Worm (Caenorhabditis elegans) whole organism, L4 larva: ENCODE results near the gene abhd-5.2.

Experiments used
- F26F4.8 ChIP-seq: fragments of 200-800 bp; sonication (Bioruptor generic); conservative IDR thresholded peaks from 2 replicates; pipeline ENCODE4 v1.3.6; 2022; ENCODE audit warnings: missing genetic modification characterization, missing compliant biosample characterization
- T20F7.1 ChIP-seq: fragments of 200-800 bp; sonication (Bioruptor generic); optimal IDR thresholded peaks from 2 replicates; lab custom pipeline; 2018; ENCODE audit warnings: mild to moderate bottlenecking, missing genetic modification characterization, missing compliant biosample characterization
- Y5F2A.4 ChIP-seq: fragments of 200-800 bp; sonication (Bioruptor generic); optimal IDR thresholded peaks from 2 replicates; lab custom pipeline; 2018; ENCODE audit warnings: mild to moderate bottlenecking, missing genetic modification characterization, missing compliant biosample characterization
- ZK546.5 ChIP-seq, 2 experiments: sonication (generic microtip); optimal IDR thresholded peaks; 2 replicates each; lab custom pipeline; 2017; ENCODE audit warnings: missing biosample characterization in 2 of 2, missing genetic modification characterization in 2 of 2
- aha-1 ChIP-seq: fragments of 150-350 bp; peaks from one replicate; lab custom pipeline; 2014; ENCODE audit warnings: missing biosample characterization, missing genetic modification characterization
- arid-1 ChIP-seq: fragments of 200-800 bp; sonication (Bioruptor generic); conservative IDR thresholded peaks from 2 replicates; pipeline ENCODE4 v1.3.6; 2022; ENCODE audit warnings: missing genetic modification reagents, missing genetic modification characterization, missing compliant biosample characterization
- attf-4 ChIP-seq: sonication (generic microtip); optimal IDR thresholded peaks from 3 replicates; lab custom pipeline; 2017; ENCODE audit warnings: missing biosample characterization, missing genetic modification characterization
- ceh-20 ChIP-seq: fragments of 200-800 bp; sonication (Bioruptor generic); IDR thresholded peaks from 2 replicates; pipeline ENCODE4 v1.3.6; 2022; ENCODE audit warnings: missing genetic modification reagents, missing genetic modification characterization, missing compliant biosample characterization
- cey-2 ChIP-seq: sonication (generic microtip); optimal IDR thresholded peaks from 3 replicates; lab custom pipeline; 2017; ENCODE audit warnings: missing genetic modification characterization, mild to moderate bottlenecking, missing compliant biosample characterization, antibody characterized with exemption, borderline replicate concordance; ENCODE audit not compliant: insufficient read depth
- ctbp-1 ChIP-seq: fragments of 200-800 bp; sonication (Bioruptor generic); IDR thresholded peaks from 2 replicates; pipeline ENCODE4 v1.3.6; 2022; ENCODE audit warnings: missing genetic modification reagents, missing genetic modification characterization, missing compliant biosample characterization
- daf-12 ChIP-seq: fragments of 150-350 bp; optimal IDR thresholded peaks from 2 replicates; lab custom pipeline; 2014; ENCODE audit warnings: missing biosample characterization, missing genetic modification reagents, missing genetic modification characterization
- daf-16 ChIP-seq, 3 experiments: sonication (generic microtip); optimal IDR thresholded peaks; 2 replicates each; lab custom pipeline; 2016 to 2017; ENCODE audit warnings: missing genetic modification characterization in 3 of 3, missing genetic modification reagents in 3 of 3, mild to moderate bottlenecking in 2 of 3, missing compliant biosample characterization in 2 of 3, missing biosample characterization in 1 of 3, moderate library complexity in 1 of 3
- daf-8 ChIP-seq: fragments of 200-800 bp; sonication (Bioruptor generic); IDR thresholded peaks from 2 replicates; pipeline ENCODE4 v1.3.6; 2022; ENCODE audit warnings: missing genetic modification characterization, missing compliant biosample characterization
- dmd-8 ChIP-seq: fragments of 200-800 bp; sonication (Bioruptor generic); IDR thresholded peaks from 2 replicates; pipeline ENCODE4 v1.3.6; 2022; ENCODE audit warnings: missing genetic modification characterization, missing compliant biosample characterization
- dmd-9 ChIP-seq: fragments of 200-800 bp; sonication (Bioruptor generic); IDR thresholded peaks from 2 replicates; pipeline ENCODE4 v1.3.6; 2022; ENCODE audit warnings: missing genetic modification reagents, missing genetic modification characterization, missing compliant biosample characterization
- dpl-1 ChIP-seq: fragments of 150-350 bp; optimal IDR thresholded peaks from 2 replicates; lab custom pipeline; 2014; ENCODE audit warnings: missing biosample characterization, missing genetic modification reagents, missing genetic modification characterization
- dve-1 ChIP-seq: sonication (generic microtip); optimal IDR thresholded peaks from 2 replicates; lab custom pipeline; 2017; ENCODE audit warnings: antibody characterized with exemption, mild to moderate bottlenecking, missing genetic modification characterization, missing compliant biosample characterization; ENCODE audit not compliant: insufficient read depth
- fos-1 ChIP-seq: fragments of 150-350 bp; optimal IDR thresholded peaks from 2 replicates; lab custom pipeline; 2014; ENCODE audit warnings: missing biosample characterization, missing genetic modification characterization
- hlh-30 ChIP-seq: sonication (generic microtip); optimal IDR thresholded peaks from 2 replicates; lab custom pipeline; 2017; ENCODE audit warnings: antibody characterized with exemption, mild to moderate bottlenecking, missing genetic modification characterization, missing compliant biosample characterization; ENCODE audit not compliant: insufficient read depth
- lir-3 ChIP-seq: sonication (generic microtip); optimal IDR thresholded peaks from 2 replicates; lab custom pipeline; 2016; ENCODE audit warnings: mild to moderate bottlenecking, missing genetic modification characterization, missing compliant biosample characterization
- madf-5 ChIP-seq, 2 experiments: fragments of 200-800 bp; sonication (Bioruptor generic); IDR thresholded peaks; 2 replicates each; pipeline ENCODE4 v1.3.6; 2022; ENCODE audit warnings: missing compliant biosample characterization in 2 of 2, missing genetic modification characterization in 2 of 2
- mxl-3 ChIP-seq: fragments of 200-800 bp; sonication (Bioruptor generic); optimal IDR thresholded peaks from 2 replicates; lab custom pipeline; 2018; ENCODE audit warnings: mild to moderate bottlenecking, missing genetic modification characterization, missing compliant biosample characterization
- nhr-102 ChIP-seq: sonication (generic microtip); optimal IDR thresholded peaks from 2 replicates; lab custom pipeline; 2016; ENCODE audit warnings: mild to moderate bottlenecking, missing genetic modification characterization, moderate library complexity, missing compliant biosample characterization
- nhr-28 ChIP-seq: fragments of 150-350 bp; optimal IDR thresholded peaks from 2 replicates; lab custom pipeline; 2014; ENCODE audit warnings: missing biosample characterization, missing genetic modification characterization
- nhr-41 ChIP-seq: fragments of 200-800 bp; sonication (Bioruptor generic); IDR thresholded peaks from 2 replicates; pipeline ENCODE4 v1.3.6; 2022; ENCODE audit warnings: missing genetic modification reagents, missing genetic modification characterization, missing compliant biosample characterization
- nhr-48 ChIP-seq: sonication (generic microtip); optimal IDR thresholded peaks from 2 replicates; lab custom pipeline; 2016; ENCODE audit warnings: mild to moderate bottlenecking, missing genetic modification characterization, missing compliant biosample characterization
- nhr-6 ChIP-seq: fragments of 150-350 bp; optimal IDR thresholded peaks from 2 replicates; lab custom pipeline; 2014; ENCODE audit warnings: missing biosample characterization, missing genetic modification characterization
- nhr-76 ChIP-seq: fragments of 150-350 bp; optimal IDR thresholded peaks from 2 replicates; lab custom pipeline; 2014; ENCODE audit warnings: missing biosample characterization, missing genetic modification characterization
- php-3 ChIP-seq: fragments of 200-800 bp; sonication (Bioruptor generic); IDR thresholded peaks from 2 replicates; pipeline ENCODE4 v1.3.6; 2022; ENCODE audit warnings: missing genetic modification reagents, missing genetic modification characterization, missing compliant biosample characterization
- spr-3 ChIP-seq: fragments of 200-800 bp; sonication (Bioruptor generic); optimal IDR thresholded peaks from 2 replicates; lab custom pipeline; 2018; ENCODE audit warnings: mild to moderate bottlenecking, missing genetic modification characterization, missing compliant biosample characterization
- tag-97 ChIP-seq: fragments of 200-800 bp; sonication (Bioruptor generic); IDR thresholded peaks from 2 replicates; pipeline ENCODE4 v1.3.6; 2022; ENCODE audit warnings: missing genetic modification characterization, missing compliant biosample characterization
- tra-1 ChIP-seq: fragments of 200-800 bp; sonication (Bioruptor generic); IDR thresholded peaks from 2 replicates; pipeline ENCODE4 v1.3.6; 2022; ENCODE audit warnings: missing genetic modification reagents, missing genetic modification characterization, missing compliant biosample characterization
- unc-130 ChIP-seq: sonication (generic microtip); optimal IDR thresholded peaks from 2 replicates; lab custom pipeline; 2016; ENCODE audit warnings: missing genetic modification reagents, missing genetic modification characterization, missing compliant biosample characterization
- unc-39 ChIP-seq: sonication (generic microtip); optimal IDR thresholded peaks from 2 replicates; lab custom pipeline; 2017; ENCODE audit warnings: missing biosample characterization, missing genetic modification characterization
- zfp-3 ChIP-seq: fragments of 200-800 bp; sonication (Bioruptor generic); conservative IDR thresholded peaks from 2 replicates; pipeline ENCODE4 v1.3.6; 2022; ENCODE audit warnings: missing genetic modification reagents, missing genetic modification characterization, missing compliant biosample characterization
- zip-11 ChIP-seq: fragments of 200-800 bp; sonication (Bioruptor generic); IDR thresholded peaks from 2 replicates; pipeline ENCODE4 v1.3.6; 2022; ENCODE audit warnings: missing genetic modification characterization, missing compliant biosample characterization
- ztf-11 ChIP-seq: fragments of 150-350 bp; optimal IDR thresholded peaks from 2 replicates; lab custom pipeline; 2014; ENCODE audit warnings: missing biosample characterization, missing genetic modification characterization

Gene abhd-5.2

DNA sequence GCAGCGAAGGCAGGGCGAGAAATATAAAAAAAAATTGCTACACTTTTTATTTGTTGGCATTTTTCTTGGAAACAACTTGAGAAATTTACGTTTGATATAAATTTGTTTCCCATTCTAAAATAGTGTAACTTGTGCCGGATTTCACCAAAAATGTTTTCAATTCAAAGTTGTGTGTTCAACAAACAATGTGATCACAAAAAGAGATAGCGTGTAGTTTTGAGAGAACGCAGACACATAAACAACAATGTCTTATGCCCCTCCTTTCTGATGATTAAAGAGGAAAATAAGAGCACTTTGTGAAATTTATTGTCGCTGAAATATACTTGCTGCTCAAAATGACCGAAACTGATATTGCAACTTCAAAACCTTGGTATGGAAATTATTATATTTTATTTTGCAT lies 2.9 kb downstream of the abhd-5.2 start, which contains the start of gene abhd-5.1:
Gene abhd-5.1 (plus strand): TSS at position 230 of the 400 bp plus-strand sequence.
- TF ChIP-seq fos-1 (tag; lab: Kevin White, UChicago) (no peak), php-3 (GFP tag; lab: Robert Waterston, UW) (peak; percentile 54; the same call in 1 of the 2 replicates), mxl-3 (GFP tag; lab: Kevin White, UChicago) (no peak), ztf-11 (tag; lab: Kevin White, UChicago) (no peak), cey-2 (tag; lab: Kevin White, UChicago) (no peak), tag-97 (no peak), unc-39 (tag; lab: Kevin White, UChicago) (no peak), daf-16 (GFP tag; optimal IDR thresholded peaks at IDR 0.05; lab: Kevin White, UChicago) (peak in 1 of 2 experiments; percentile 85), daf-16 (tag; optimal IDR thresholded peaks at IDR 0.05; lab: Kevin White, UChicago) (peak; percentile 88), dve-1 (peak; percentile 63), ctbp-1 (no peak), hlh-30 (tag; lab: Kevin White, UChicago) (peak; percentile 77), nhr-28 (tag; lab: Kevin White, UChicago) (peak; percentile 46), aha-1 (tag; lab: Kevin White, UChicago) (peak; percentile 67), lir-3 (tag; lab: Kevin White, UChicago) (no peak), spr-3 (GFP tag; lab: Kevin White, UChicago) (no peak), nhr-6 (tag; lab: Kevin White, UChicago) (peak; percentile 15)

DNA sequence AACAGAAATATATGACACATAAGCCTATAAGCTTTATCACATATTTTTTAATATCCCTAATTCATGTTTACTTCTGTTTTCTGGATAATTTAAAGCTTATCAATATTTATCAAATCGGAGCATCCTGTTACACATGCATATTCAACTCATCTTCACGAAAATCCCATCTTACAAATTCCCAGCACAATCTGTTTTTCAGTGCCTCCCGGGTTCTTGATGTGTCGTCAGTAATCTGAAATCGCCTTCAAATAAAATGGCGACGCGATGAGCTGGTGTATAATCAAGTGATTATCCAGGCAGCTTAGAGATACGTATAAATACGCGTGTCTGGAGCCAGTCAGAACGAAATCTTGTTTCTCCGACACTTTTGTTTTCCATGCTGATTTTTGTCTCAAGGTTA lies 6.0 kb downstream of the abhd-5.2 start:
- TF ChIP-seq daf-8 (GFP tag; lab: Robert Waterston, UW): no peak
- TF ChIP-seq nhr-41: no peak
- TF ChIP-seq cey-2 (tag; lab: Kevin White, UChicago): no peak
- no peak for TF ChIP-seq php-3 (GFP tag; lab: Robert Waterston, UW)
- TF ChIP-seq Y5F2A.4: no peak
- no peak for TF ChIP-seq nhr-76 (tag; lab: Kevin White, UChicago)
- TF ChIP-seq F26F4.8 (GFP tag; lab: Robert Waterston, UW): no peak

DNA sequence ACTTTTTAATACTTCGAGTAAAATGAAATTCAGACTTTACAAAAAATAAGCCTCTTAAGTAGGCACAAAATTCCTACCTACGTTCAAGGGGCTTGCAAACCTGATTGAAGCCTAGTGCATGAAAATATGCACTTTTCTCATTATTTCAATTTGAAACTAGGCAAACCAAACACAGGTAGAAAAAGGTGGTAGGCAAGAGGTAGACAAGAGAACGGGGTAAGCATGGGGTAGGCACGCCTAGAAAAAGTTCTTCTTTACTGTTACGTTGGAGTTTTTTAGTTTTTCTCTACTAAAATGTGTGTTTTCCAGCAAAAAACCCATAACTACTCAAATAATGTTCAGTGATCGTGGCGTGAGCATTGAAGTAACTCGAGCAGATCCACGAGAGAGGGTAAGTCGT lies 6.7 kb downstream of the abhd-5.2 start, which contains the start of gene nex-4:
Gene nex-4 (plus strand): TSS at position 301 of the 400 bp plus-strand sequence.
- TF ChIP-seq dmd-9 (no peak), dpl-1 (GFP tag; lab: Kevin White, UChicago) (no peak), Y5F2A.4 (no peak), ZK546.5 (tag; optimal IDR thresholded peaks at IDR 0.05; lab: Kevin White, UChicago) (no peak), madf-5 (GFP tag; IDR thresholded peaks at IDR 0.05; lab: Robert Waterston, UW) (no peak), ceh-20 (no peak), nhr-102 (tag; lab: Kevin White, UChicago) (no peak), tag-97 (no peak), mxl-3 (GFP tag; lab: Kevin White, UChicago) (no peak), attf-4 (no peak), zip-11 (GFP tag; lab: Robert Waterston, UW) (no peak), unc-130 (GFP tag; lab: Kevin White, UChicago) (no peak), tra-1 (GFP tag; lab: Robert Waterston, UW) (no peak)

DNA sequence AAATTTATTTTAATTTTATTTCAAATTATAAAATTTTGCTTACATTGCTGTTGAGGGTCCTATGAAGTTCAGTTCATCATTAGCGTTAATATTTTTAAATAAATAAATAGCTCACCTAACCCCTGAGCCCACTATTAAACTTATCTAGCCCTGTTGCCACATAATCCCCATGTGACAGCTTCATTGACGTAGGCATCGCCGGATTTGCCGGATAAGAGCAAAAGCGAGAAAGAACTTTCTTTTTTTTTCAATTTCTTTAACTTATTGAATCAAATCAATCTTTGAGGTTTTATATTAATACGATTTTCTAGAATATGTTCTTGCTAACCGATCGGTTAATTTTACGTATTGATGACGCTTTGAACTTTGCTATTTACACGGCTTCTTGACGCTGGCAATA lies 7.5 kb downstream of the abhd-5.2 start:
- TF ChIP-seq daf-12 (tag; lab: Kevin White, UChicago): no peak
- no peak for TF ChIP-seq dmd-8 (GFP tag; lab: Robert Waterston, UW)
- no peak for TF ChIP-seq T20F7.1
- TF ChIP-seq arid-1 (GFP tag; lab: Robert Waterston, UW): no peak
- no peak for TF ChIP-seq zfp-3 (GFP tag; lab: Robert Waterston, UW)
- TF ChIP-seq nhr-48: no peak
